2 fruit fly cellular contexts compared by ENCODE assay signal in genomic region chr3R:12367464-12367863, dm6.
TF ChIP-seq lines count a peak whose summit lies in the region.

GstD9 (minus strand) TSS chr3R:12367564.

- TF ChIP-seq CTCF in whole organism, embryonic (GFP tag; optimal IDR thresholded peaks at IDR 0.05; lab: Kevin White, UChicago): no peak

TF ChIP-seq in whole organism, embryonic, 481 proteins besides CTCF, POLR2A, EP300 and RAD21:
- TF ChIP-seq CG3065 (GFP tag; optimal IDR thresholded peaks at IDR 0.05; lab: Kevin White, UChicago): no peak
- no peak for TF ChIP-seq CG34224 (GFP tag; IDR thresholded peaks at IDR 0.05; lab: Robert Waterston, UW; ENCODE audit: partially characterized antibody)
- TF ChIP-seq dysf (GFP tag; IDR thresholded peaks at IDR 0.05; lab: Robert Waterston, UW): no peak
- no peak for TF ChIP-seq CG16863 (GFP tag; optimal IDR thresholded peaks at IDR 0.05; lab: Kevin White, UChicago)
- TF ChIP-seq Trl (optimal IDR thresholded peaks at IDR 0.05; lab: Kevin White, UChicago): peak; percentile 31 to 43
- no peak for TF ChIP-seq Trl (GFP tag; optimal IDR thresholded peaks at IDR 0.05; lab: Kevin White, UChicago)
- no peak for TF ChIP-seq Awh (GFP tag; IDR thresholded peaks at IDR 0.05; lab: Robert Waterston, UW)
- TF ChIP-seq CG15696 (tag; optimal IDR thresholded peaks at IDR 0.05; lab: Kevin White, UChicago): no peak
- TF ChIP-seq HmgZ (tag; optimal IDR thresholded peaks at IDR 0.05; lab: Kevin White, UChicago): no peak
- TF ChIP-seq CG3163 (GFP tag; optimal IDR thresholded peaks at IDR 0.05; lab: Kevin White, UChicago): peak; percentile 76
- TF ChIP-seq CG2678 (tag; optimal IDR thresholded peaks at IDR 0.05; lab: Kevin White, UChicago): no peak

TF ChIP-seq in whole organism, prepupa, 60 proteins besides CTCF, POLR2A, EP300 and RAD21:
- peak; percentile 41 for TF ChIP-seq Eip78C (GFP tag; lab: Kevin White, UChicago)
- TF ChIP-seq acj6 (GFP tag; optimal IDR thresholded peaks at IDR 0.05; lab: Kevin White, UChicago): no peak
